Worm (Caenorhabditis elegans) whole organism, mixed stage, embryonic: ENCODE results near the gene F55A11.4.

Experiments
- bed-3 ChIP-seq: fragments of 200-800 bp; sonication (Bioruptor generic); optimal IDR thresholded peaks from 3 replicates; lab custom pipeline; 2018; ENCODE audit warnings: mild to moderate bottlenecking, missing genetic modification characterization, moderate library complexity, missing compliant biosample characterization
- ceh-39 ChIP-seq: fragments of 150-350 bp; optimal IDR thresholded peaks from 2 replicates; lab custom pipeline; 2014; ENCODE audit warnings: missing biosample characterization, missing genetic modification characterization
- ceh-43 ChIP-seq: fragments of 200-800 bp; sonication (Bioruptor generic); optimal IDR thresholded peaks from 2 replicates; lab custom pipeline; 2018; ENCODE audit warnings: mild to moderate bottlenecking, missing genetic modification characterization, moderate library complexity, missing compliant biosample characterization
- ceh-83 ChIP-seq: fragments of 200-800 bp; sonication (Bioruptor generic); optimal IDR thresholded peaks from 2 replicates; lab custom pipeline; 2018; ENCODE audit warnings: mild to moderate bottlenecking, missing genetic modification characterization, missing compliant biosample characterization
- ces-1 ChIP-seq: fragments of 150-350 bp; optimal IDR thresholded peaks from 2 replicates; lab custom pipeline; 2014; ENCODE audit warnings: missing biosample characterization, missing genetic modification reagents, missing genetic modification characterization
- cnd-1 ChIP-seq: fragments of 200-800 bp; sonication (Bioruptor generic); optimal IDR thresholded peaks from 2 replicates; lab custom pipeline; 2018; ENCODE audit warnings: mild to moderate bottlenecking, missing genetic modification characterization, missing compliant biosample characterization
- drap-1 ChIP-seq: fragments of 200-800 bp; sonication (Bioruptor generic); optimal IDR thresholded peaks from 3 replicates; lab custom pipeline; 2018; ENCODE audit warnings: mild to moderate bottlenecking, missing genetic modification characterization, missing compliant biosample characterization
- elt-1 ChIP-seq: sonication (generic microtip); optimal IDR thresholded peaks from 2 replicates; lab custom pipeline; 2017; ENCODE audit warnings: missing genetic modification characterization, mild to moderate bottlenecking, missing compliant biosample characterization, antibody characterized with exemption, moderate library complexity, borderline replicate concordance; ENCODE audit not compliant: insufficient read depth
- elt-3 ChIP-seq: fragments of 150-350 bp; optimal IDR thresholded peaks from 2 replicates; lab custom pipeline; 2014; ENCODE audit warnings: missing biosample characterization, missing genetic modification characterization
- flh-1 ChIP-seq: fragments of 200-800 bp; sonication (Bioruptor generic); optimal IDR thresholded peaks from 2 replicates; lab custom pipeline; 2018; ENCODE audit warnings: mild to moderate bottlenecking, missing genetic modification characterization, moderate library complexity, missing compliant biosample characterization
- ham-2 ChIP-seq: fragments of 200-800 bp; sonication (Bioruptor generic); optimal IDR thresholded peaks from 2 replicates; lab custom pipeline; 2018; ENCODE audit warnings: mild to moderate bottlenecking, missing genetic modification characterization, missing compliant biosample characterization
- hlh-1 ChIP-seq: fragments of 150-350 bp; optimal IDR thresholded peaks from 2 replicates; lab custom pipeline; 2014; ENCODE audit warnings: missing biosample characterization, missing genetic modification reagents, missing genetic modification characterization
- lin-13 ChIP-seq: fragments of 150-350 bp; optimal IDR thresholded peaks from 2 replicates; lab custom pipeline; 2014; ENCODE audit warnings: missing biosample characterization, missing genetic modification characterization
- lin-32 ChIP-seq: fragments of 200-800 bp; sonication (Bioruptor generic); optimal IDR thresholded peaks from 2 replicates; lab custom pipeline; 2018; ENCODE audit warnings: mild to moderate bottlenecking, missing genetic modification characterization, missing compliant biosample characterization
- lsy-2 ChIP-seq: fragments of 150-350 bp; optimal IDR thresholded peaks from 2 replicates; lab custom pipeline; 2014; ENCODE audit warnings: missing biosample characterization, missing genetic modification characterization
- mab-5 ChIP-seq: fragments of 150-350 bp; optimal IDR thresholded peaks from 2 replicates; lab custom pipeline; 2014; ENCODE audit warnings: missing biosample characterization, missing genetic modification characterization
- mep-1 ChIP-seq: fragments of 150-350 bp; optimal IDR thresholded peaks from 2 replicates; lab custom pipeline; 2017; ENCODE audit warnings: missing biosample characterization, missing genetic modification reagents, missing genetic modification characterization, inconsistent platforms
- mls-2 ChIP-seq: sonication (generic microtip); optimal IDR thresholded peaks from 2 replicates; lab custom pipeline; 2016; ENCODE audit warnings: mild to moderate bottlenecking, missing genetic modification characterization, moderate library complexity, missing compliant biosample characterization
- nhr-12 ChIP-seq: fragments of 150-350 bp; optimal IDR thresholded peaks from 2 replicates; lab custom pipeline; 2014; ENCODE audit warnings: missing biosample characterization, missing genetic modification characterization
- nhr-237 ChIP-seq: fragments of 150-350 bp; optimal IDR thresholded peaks from 2 replicates; lab custom pipeline; 2014; ENCODE audit warnings: missing biosample characterization, missing genetic modification characterization
- nhr-28 ChIP-seq: fragments of 150-350 bp; optimal IDR thresholded peaks from 2 replicates; lab custom pipeline; 2014; ENCODE audit warnings: missing biosample characterization, missing genetic modification characterization
- nhr-76 ChIP-seq: sonication (generic microtip); optimal IDR thresholded peaks from 2 replicates; lab custom pipeline; 2017; ENCODE audit warnings: missing biosample characterization, missing genetic modification characterization
- pha-4 ChIP-seq: fragments of 150-350 bp; optimal IDR thresholded peaks from 2 replicates; lab custom pipeline; 2018; ENCODE audit warnings: missing biosample characterization, missing genetic modification reagents, missing genetic modification characterization
- sem-2 ChIP-seq: fragments of 200-800 bp; sonication (Bioruptor generic); optimal IDR thresholded peaks from 2 replicates; lab custom pipeline; 2018; ENCODE audit warnings: mild to moderate bottlenecking, missing genetic modification characterization, missing compliant biosample characterization
- snpc-4 ChIP-seq: fragments of 150-350 bp; optimal IDR thresholded peaks from 2 replicates; lab custom pipeline; 2014; ENCODE audit warnings: missing biosample characterization, missing genetic modification characterization
- sptf-1 ChIP-seq: sonication (generic microtip); optimal IDR thresholded peaks from 2 replicates; lab custom pipeline; 2017; ENCODE audit warnings: mild to moderate bottlenecking, missing genetic modification characterization, moderate library complexity, missing compliant biosample characterization
- tbx-8 ChIP-seq: fragments of 200-800 bp; sonication (Bioruptor generic); optimal IDR thresholded peaks from 2 replicates; lab custom pipeline; 2018; ENCODE audit warnings: mild to moderate bottlenecking, missing genetic modification characterization, moderate library complexity, missing compliant biosample characterization
- unc-120 ChIP-seq: sonication (generic microtip); optimal IDR thresholded peaks from 2 replicates; lab custom pipeline; 2017; ENCODE audit warnings: missing genetic modification characterization, missing compliant biosample characterization; ENCODE audit not compliant: poor library complexity, severe bottlenecking
- unc-39 ChIP-seq: fragments of 150-350 bp; optimal IDR thresholded peaks from 2 replicates; lab custom pipeline; 2014; ENCODE audit warnings: missing biosample characterization, missing genetic modification characterization
- unc-62 ChIP-seq: fragments of 150-350 bp; optimal IDR thresholded peaks from 2 replicates; lab custom pipeline; 2014; ENCODE audit warnings: missing biosample characterization, missing genetic modification reagents, missing genetic modification characterization
- zip-8 ChIP-seq: fragments of 150-350 bp; optimal IDR thresholded peaks from 2 replicates; lab custom pipeline; 2014; ENCODE audit warnings: missing biosample characterization, missing genetic modification characterization
- ztf-11 ChIP-seq: fragments of 150-350 bp; optimal IDR thresholded peaks from 2 replicates; lab custom pipeline; 2014; ENCODE audit warnings: missing biosample characterization, missing genetic modification characterization

The F55A11.4 gene

ce11 chrV:11782809-11783440 lies 12.7 kb downstream of the F55A11.4 start, which contains the start of gene F55A11.11 (continued):
- TF ChIP-seq ham-2 (GFP tag; lab: Kevin White, UChicago) = peak; percentile 98
- no peak for TF ChIP-seq mab-5
- TF ChIP-seq unc-39 (tag; lab: Kevin White, UChicago) = peak; percentile 52
- TF ChIP-seq nhr-28 (tag; lab: Kevin White, UChicago) = peak; percentile 46
- TF ChIP-seq, all 35 proteins: peak for 27

ce11 chrV:11787258-11787657 lies 17.0 kb downstream of the F55A11.4 start, which contains the start of gene F55A11.7:
Gene F55A11.7, minus strand, starts transcription at chrV:11787443.
- TF ChIP-seq nhr-237 (tag; lab: Kevin White, UChicago) (no peak), mep-1 (no peak), sptf-1 (tag; lab: Kevin White, UChicago) (no peak), ces-1 (GFP tag; lab: Kevin White, UChicago) (no peak), lin-13 (no peak), unc-120 (tag; lab: Kevin White, UChicago) (no peak), nhr-12 (tag; lab: Kevin White, UChicago) (no peak), pha-4 (no peak), flh-1 (no peak), snpc-4 (tag; lab: Kevin White, UChicago) (no peak)

- TF ChIP-seq ztf-11 (tag; lab: Kevin White, UChicago) = no peak
- no peak for TF ChIP-seq ceh-43
- TF ChIP-seq unc-120 (tag; lab: Kevin White, UChicago) = no peak
- TF ChIP-seq nhr-12 (tag; lab: Kevin White, UChicago) = no peak
- no peak for TF ChIP-seq lsy-2 (tag; lab: Kevin White, UChicago)
- no peak for TF ChIP-seq tbx-8 (GFP tag; lab: Kevin White, UChicago)
- TF ChIP-seq lin-32 (GFP tag; lab: Kevin White, UChicago) = no peak
- TF ChIP-seq ceh-83 (GFP tag; lab: Kevin White, UChicago) = no peak
- TF ChIP-seq elt-3 (tag; lab: Kevin White, UChicago) = no peak
- no peak for TF ChIP-seq elt-1 (tag; lab: Kevin White, UChicago)
- TF ChIP-seq ceh-39 (tag; lab: Kevin White, UChicago) = no peak
- no peak for TF ChIP-seq ces-1 (GFP tag; lab: Kevin White, UChicago)
- no peak for TF ChIP-seq bed-3 (GFP tag; lab: Kevin White, UChicago)
- TF ChIP-seq ham-2 (GFP tag; lab: Kevin White, UChicago) = no peak
- TF ChIP-seq mab-5 = no peak
Observed at ce11 chrV:11787742-11788238, 17.5 kb downstream of the F55A11.4 start, which contains the start of gene F55A11.8. Gene F55A11.8, plus strand, starts transcription at chrV:11788188.

- no peak for TF ChIP-seq hlh-1 (tag; lab: Kevin White, UChicago)
- no peak for TF ChIP-seq zip-8 (tag; lab: Kevin White, UChicago)
- no peak for TF ChIP-seq drap-1 (GFP tag; lab: Kevin White, UChicago)
- TF ChIP-seq mab-5 = no peak
- no peak for TF ChIP-seq sem-2 (GFP tag; lab: Kevin White, UChicago)
- no peak for TF ChIP-seq elt-3 (tag; lab: Kevin White, UChicago)
- TF ChIP-seq nhr-76 (tag; lab: Kevin White, UChicago) = no peak
- no peak for TF ChIP-seq nhr-237 (tag; lab: Kevin White, UChicago)
- no peak for TF ChIP-seq elt-1 (tag; lab: Kevin White, UChicago)
- no peak for TF ChIP-seq lin-32 (GFP tag; lab: Kevin White, UChicago)
- TF ChIP-seq unc-62 (GFP tag; lab: Kevin White, UChicago) = no peak
- TF ChIP-seq sptf-1 (tag; lab: Kevin White, UChicago) = no peak
- no peak for TF ChIP-seq bed-3 (GFP tag; lab: Kevin White, UChicago)
- TF ChIP-seq pha-4 = no peak
- no peak for TF ChIP-seq mls-2 (tag; lab: Kevin White, UChicago)
- no peak for TF ChIP-seq cnd-1 (tag; lab: Kevin White, UChicago)
- TF ChIP-seq ceh-43 = no peak
- no peak for TF ChIP-seq snpc-4 (tag; lab: Kevin White, UChicago)
Observed at ce11 chrV:11789474-11789873, 19.2 kb downstream of the F55A11.4 start, which contains the start of gene D2023.1. Gene D2023.1, plus strand, starts transcription at chrV:11789550.
